Fruit fly (Drosophila melanogaster): ENCODE results near the gene CG13081.

DNA sequence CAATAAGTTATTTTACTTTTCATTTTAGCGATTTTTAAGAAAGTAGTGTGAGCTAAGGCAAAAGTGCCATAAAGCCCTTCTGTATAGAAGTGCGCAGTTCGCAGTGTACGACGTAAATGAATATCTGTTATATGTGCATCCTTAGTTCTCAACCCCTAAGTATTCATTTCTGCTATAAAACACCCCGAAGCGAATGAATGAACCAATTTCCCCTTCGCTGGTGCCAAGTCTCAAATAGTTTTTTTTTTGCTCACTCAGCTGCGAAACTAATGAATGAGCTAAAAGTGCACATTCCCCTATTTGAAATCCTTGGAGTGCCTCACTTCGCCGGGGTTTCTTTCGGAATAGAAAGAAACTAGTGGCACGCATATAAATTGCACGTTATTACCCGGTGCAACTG, 50.2 kb downstream of the CG13081 start:
- TF ChIP-seq CG8478 (optimal IDR thresholded peaks at IDR 0.05), result no peak
- peak in 1 of 2 experiments; percentile 25 for TF ChIP-seq CTCF (optimal IDR thresholded peaks at IDR 0.05)

Data from S2 (cell line).